Worm (Caenorhabditis elegans) whole organism, early embryonic: Measurements from ENCODE around the gene F58B4.3.

Source experiments
- B0310.2 ChIP-seq: sonication (generic microtip); optimal IDR thresholded peaks from 2 replicates; lab custom pipeline; 2016; ENCODE audit warnings: mild to moderate bottlenecking, missing genetic modification characterization, missing compliant biosample characterization
- F13C5.2 ChIP-seq: sonication (generic microtip); optimal IDR thresholded peaks from 2 replicates; lab custom pipeline; 2017; ENCODE audit warnings: mild to moderate bottlenecking, missing genetic modification characterization, inconsistent platforms, missing compliant biosample characterization
- ama-1 ChIP-seq: fragments of 150-350 bp; optimal IDR thresholded peaks from 2 replicates; lab custom pipeline; 2014
- ceh-36 ChIP-seq: sonication (generic microtip); optimal IDR thresholded peaks from 2 replicates; lab custom pipeline; 2016; ENCODE audit warnings: missing genetic modification characterization, inconsistent platforms, missing compliant biosample characterization
- ets-7 ChIP-seq: sonication (generic microtip); optimal IDR thresholded peaks from 2 replicates; lab custom pipeline; 2016; ENCODE audit warnings: missing genotype, missing genetic modification characterization, missing compliant biosample characterization
- flt-1 ChIP-seq: fragments of 200-800 bp; sonication (Bioruptor generic); IDR thresholded peaks from 2 replicates; pipeline ENCODE4 v1.3.6; 2022; ENCODE audit warnings: missing genetic modification characterization, missing compliant biosample characterization
- hmbx-1 ChIP-seq: sonication (generic microtip); optimal IDR thresholded peaks from 2 replicates; lab custom pipeline; 2016; ENCODE audit warnings: mild to moderate bottlenecking, missing genetic modification characterization, missing compliant biosample characterization
- scrt-1 ChIP-seq: fragments of 200-800 bp; sonication (Bioruptor generic); IDR thresholded peaks from 2 replicates; pipeline ENCODE4 v1.3.6; 2022; ENCODE audit warnings: missing genetic modification characterization, missing compliant biosample characterization
- tbx-11 ChIP-seq: fragments of 200-800 bp; sonication (Bioruptor generic); IDR thresholded peaks from 2 replicates; pipeline ENCODE4 v1.3.6; 2022; ENCODE audit warnings: missing genetic modification characterization, missing compliant biosample characterization
- tra-4 ChIP-seq: sonication (generic microtip); optimal IDR thresholded peaks from 2 replicates; lab custom pipeline; 2017; ENCODE audit warnings: missing genetic modification characterization, missing compliant biosample characterization

- no peak for TF ChIP-seq ets-7 (tag; lab: Kevin White, UChicago)
- no peak for TF ChIP-seq B0310.2
- TF ChIP-seq F13C5.2 (tag; lab: Kevin White, UChicago), result no peak
- TF ChIP-seq ama-1 (lab: Kevin White, UChicago), result no peak
- TF ChIP-seq tbx-11 (GFP tag; lab: Robert Waterston, UW), result no peak
- TF ChIP-seq hmbx-1 (tag; lab: Kevin White, UChicago), result no peak
- TF ChIP-seq tra-4 (tag; lab: Kevin White, UChicago), result no peak
- no peak for TF ChIP-seq flt-1
- no peak for TF ChIP-seq scrt-1 (GFP tag; lab: Robert Waterston, UW)
- no peak for TF ChIP-seq ceh-36 (tag; lab: Kevin White, UChicago)
These were observed 37.3 kb downstream of the F58B4.3 start for ce11 chrV:10966874-10967273.
